Worm (Caenorhabditis elegans) whole organism, L3 larva: Measurements from ENCODE around the gene ceh-93.

ENCODE experiments used
- ZK546.5 ChIP-seq: sonication (generic microtip); optimal IDR thresholded peaks from 2 replicates; lab custom pipeline; 2017; ENCODE audit warnings: missing biosample characterization, missing genetic modification characterization
- aly-2 ChIP-seq: fragments of 150-350 bp; optimal IDR thresholded peaks from 2 replicates; lab custom pipeline; 2014; ENCODE audit warnings: missing biosample characterization, missing genetic modification characterization
- ama-1 ChIP-seq: fragments of 150-350 bp; optimal IDR thresholded peaks from 2 replicates; lab custom pipeline; 2018
- ceh-16 ChIP-seq: sonication (generic microtip); optimal IDR thresholded peaks from 2 replicates; lab custom pipeline; 2017; ENCODE audit warnings: missing biosample characterization, missing genetic modification characterization
- ceh-28 ChIP-seq: fragments of 150-350 bp; optimal IDR thresholded peaks from 2 replicates; lab custom pipeline; 2014; ENCODE audit warnings: missing biosample characterization, missing genetic modification reagents, missing genetic modification characterization
- ceh-82 ChIP-seq: fragments of 150-350 bp; optimal IDR thresholded peaks from 2 replicates; lab custom pipeline; 2014; ENCODE audit warnings: missing biosample characterization, missing genetic modification characterization
- ceh-9 ChIP-seq: sonication (generic microtip); optimal IDR thresholded peaks from 2 replicates; lab custom pipeline; 2018; ENCODE audit warnings: missing biosample characterization, missing genetic modification characterization
- daf-12 ChIP-seq: fragments of 150-350 bp; optimal IDR thresholded peaks from 2 replicates; lab custom pipeline; 2014; ENCODE audit warnings: missing biosample characterization, missing genetic modification reagents, missing genetic modification characterization
- egl-27 ChIP-seq: sonication (generic microtip); optimal IDR thresholded peaks from 4 replicates; lab custom pipeline; 2017; ENCODE audit warnings: missing biosample characterization, missing genetic modification reagents, missing genetic modification characterization
- egl-5 ChIP-seq: fragments of 150-350 bp; optimal IDR thresholded peaks from 2 replicates; lab custom pipeline; 2017; ENCODE audit warnings: missing biosample characterization, missing genetic modification reagents, missing genetic modification characterization, inconsistent platforms
- elt-1 ChIP-seq: fragments of 150-350 bp; optimal IDR thresholded peaks from 2 replicates; lab custom pipeline; 2014; ENCODE audit warnings: missing biosample characterization, missing genetic modification characterization
- elt-2 ChIP-seq: sonication (generic microtip); optimal IDR thresholded peaks from 2 replicates; lab custom pipeline; 2016; ENCODE audit warnings: missing genetic modification reagents, mild to moderate bottlenecking, missing genetic modification characterization, missing compliant biosample characterization
- elt-3 ChIP-seq, 3 experiments: fragments of 150-350 bp in 1 of 3; sonication (generic microtip) in 2 of 3; optimal IDR thresholded peaks; 2 replicates in 2 of 3; 4 replicates in 1 of 3; lab custom pipeline; 2014 to 2017; ENCODE audit warnings: missing biosample characterization in 3 of 3, missing genetic modification characterization in 3 of 3
- eor-1 ChIP-seq, 2 experiments: fragments of 150-350 bp; optimal IDR thresholded peaks; 2 replicates each; lab custom pipeline; 2014 to 2018; ENCODE audit warnings: missing biosample characterization in 2 of 2, missing genetic modification characterization in 2 of 2
- fkh-10 ChIP-seq: sonication (generic microtip); optimal IDR thresholded peaks from 2 replicates; lab custom pipeline; 2017; ENCODE audit warnings: missing biosample characterization, missing genetic modification reagents, missing genetic modification characterization
- fkh-2 ChIP-seq: fragments of 150-350 bp; optimal IDR thresholded peaks from 2 replicates; lab custom pipeline; 2014; ENCODE audit warnings: missing biosample characterization, missing genetic modification reagents, missing genetic modification characterization
- fos-1 ChIP-seq: fragments of 150-350 bp; optimal IDR thresholded peaks from 2 replicates; lab custom pipeline; 2014; ENCODE audit warnings: missing biosample characterization, missing genetic modification characterization
- hmg-11 ChIP-seq: sonication (generic microtip); optimal IDR thresholded peaks from 2 replicates; lab custom pipeline; 2016; ENCODE audit warnings: missing genetic modification characterization, missing compliant biosample characterization
- jun-1 ChIP-seq: fragments of 150-350 bp; optimal IDR thresholded peaks from 2 replicates; lab custom pipeline; 2014; ENCODE audit warnings: missing biosample characterization, missing genetic modification reagents, missing genetic modification characterization
- lin-15B ChIP-seq: fragments of 150-350 bp; optimal IDR thresholded peaks from 2 replicates; lab custom pipeline; 2014; ENCODE audit warnings: missing biosample characterization, missing genetic modification characterization
- lin-39 ChIP-seq: fragments of 150-350 bp; optimal IDR thresholded peaks from 2 replicates; lab custom pipeline; 2018; ENCODE audit warnings: missing biosample characterization, missing genetic modification reagents, missing genetic modification characterization
- lsy-12 ChIP-seq: sonication (generic microtip); optimal IDR thresholded peaks from 2 replicates; lab custom pipeline; 2016; ENCODE audit warnings: mild to moderate bottlenecking, missing genetic modification characterization, missing compliant biosample characterization
- mdl-1 ChIP-seq: fragments of 150-350 bp; optimal IDR thresholded peaks from 2 replicates; lab custom pipeline; 2014; ENCODE audit warnings: missing biosample characterization, missing genetic modification characterization
- mml-1 ChIP-seq: fragments of 150-350 bp; sonication (generic microtip); optimal IDR thresholded peaks from 3 replicates; lab custom pipeline; 2014; ENCODE audit warnings: missing biosample characterization, missing genetic modification characterization
- nfya-1 ChIP-seq: sonication (generic microtip); optimal IDR thresholded peaks from 2 replicates; lab custom pipeline; 2017; ENCODE audit warnings: missing genetic modification characterization, mild to moderate bottlenecking, missing compliant biosample characterization, antibody characterized with exemption, moderate library complexity; ENCODE audit not compliant: insufficient read depth
- nhr-11 ChIP-seq: fragments of 150-350 bp; optimal IDR thresholded peaks from 2 replicates; lab custom pipeline; 2014; ENCODE audit warnings: missing biosample characterization, missing genetic modification characterization
- nhr-12 ChIP-seq: fragments of 150-350 bp; optimal IDR thresholded peaks from 2 replicates; lab custom pipeline; 2014; ENCODE audit warnings: missing biosample characterization, missing genetic modification characterization
- nhr-23 ChIP-seq: fragments of 150-350 bp; optimal IDR thresholded peaks from 2 replicates; lab custom pipeline; 2014; ENCODE audit warnings: missing biosample characterization, missing genetic modification reagents, missing genetic modification characterization
- nhr-237 ChIP-seq: fragments of 150-350 bp; optimal IDR thresholded peaks from 2 replicates; lab custom pipeline; 2014; ENCODE audit warnings: missing biosample characterization, missing genetic modification characterization
- nhr-25 ChIP-seq: sonication (generic microtip); optimal IDR thresholded peaks from 2 replicates; lab custom pipeline; 2017; ENCODE audit warnings: missing biosample characterization, missing genetic modification characterization
- nhr-28 ChIP-seq: fragments of 150-350 bp; optimal IDR thresholded peaks from 2 replicates; lab custom pipeline; 2014; ENCODE audit warnings: missing biosample characterization, missing genetic modification characterization
- nhr-43 ChIP-seq: sonication (generic microtip); optimal IDR thresholded peaks from 2 replicates; lab custom pipeline; 2016; ENCODE audit warnings: mild to moderate bottlenecking, missing genetic modification characterization, missing compliant biosample characterization; ENCODE audit not compliant: poor library complexity, severe bottlenecking
- nhr-67 ChIP-seq: fragments of 150-350 bp; optimal IDR thresholded peaks from 2 replicates; lab custom pipeline; 2014; ENCODE audit warnings: missing biosample characterization, missing genetic modification characterization
- nhr-76 ChIP-seq: fragments of 150-350 bp; sonication (generic microtip); optimal IDR thresholded peaks from 5 replicates; lab custom pipeline; 2014; ENCODE audit warnings: missing biosample characterization, missing genetic modification characterization
- nhr-77 ChIP-seq: fragments of 150-350 bp; optimal IDR thresholded peaks from 2 replicates; lab custom pipeline; 2014; ENCODE audit warnings: missing biosample characterization, missing genetic modification characterization
- pha-4 ChIP-seq: fragments of 150-350 bp; optimal IDR thresholded peaks from 2 replicates; lab custom pipeline; 2014; ENCODE audit warnings: missing biosample characterization, missing genetic modification reagents, missing genetic modification characterization
- pqm-1 ChIP-seq: fragments of 150-350 bp; optimal IDR thresholded peaks from 2 replicates; lab custom pipeline; 2017; ENCODE audit warnings: missing biosample characterization, missing genetic modification characterization, inconsistent platforms
- sea-2 ChIP-seq: fragments of 150-350 bp; sonication (generic microtip); optimal IDR thresholded peaks from 4 replicates; lab custom pipeline; 2014; ENCODE audit warnings: missing biosample characterization, missing genetic modification reagents, missing genetic modification characterization
- skn-1 ChIP-seq: fragments of 150-350 bp; optimal IDR thresholded peaks from 2 replicates; lab custom pipeline; 2014; ENCODE audit warnings: missing biosample characterization, missing genetic modification characterization
- snpc-4 ChIP-seq: fragments of 150-350 bp; optimal IDR thresholded peaks from 2 replicates; lab custom pipeline; 2014; ENCODE audit warnings: missing biosample characterization, missing genetic modification characterization
- tbx-2 ChIP-seq: sonication (generic microtip); optimal IDR thresholded peaks from 2 replicates; lab custom pipeline; 2016; ENCODE audit warnings: mild to moderate bottlenecking, missing genetic modification characterization, missing compliant biosample characterization
- unc-39 ChIP-seq: sonication (generic microtip); optimal IDR thresholded peaks from 4 replicates; lab custom pipeline; 2017; ENCODE audit warnings: missing biosample characterization, missing genetic modification characterization
- unc-62 ChIP-seq: fragments of 150-350 bp; sonication (generic microtip); optimal IDR thresholded peaks from 4 replicates; lab custom pipeline; 2014; ENCODE audit warnings: missing biosample characterization, missing genetic modification reagents, missing genetic modification characterization
- zag-1 ChIP-seq: fragments of 150-350 bp; optimal IDR thresholded peaks from 2 replicates; lab custom pipeline; 2014; ENCODE audit warnings: missing biosample characterization, missing genetic modification characterization
- ztf-4 ChIP-seq: fragments of 150-350 bp; optimal IDR thresholded peaks from 2 replicates; lab custom pipeline; 2014; ENCODE audit warnings: missing biosample characterization, missing genetic modification characterization

ceh-93 gene

DNA sequence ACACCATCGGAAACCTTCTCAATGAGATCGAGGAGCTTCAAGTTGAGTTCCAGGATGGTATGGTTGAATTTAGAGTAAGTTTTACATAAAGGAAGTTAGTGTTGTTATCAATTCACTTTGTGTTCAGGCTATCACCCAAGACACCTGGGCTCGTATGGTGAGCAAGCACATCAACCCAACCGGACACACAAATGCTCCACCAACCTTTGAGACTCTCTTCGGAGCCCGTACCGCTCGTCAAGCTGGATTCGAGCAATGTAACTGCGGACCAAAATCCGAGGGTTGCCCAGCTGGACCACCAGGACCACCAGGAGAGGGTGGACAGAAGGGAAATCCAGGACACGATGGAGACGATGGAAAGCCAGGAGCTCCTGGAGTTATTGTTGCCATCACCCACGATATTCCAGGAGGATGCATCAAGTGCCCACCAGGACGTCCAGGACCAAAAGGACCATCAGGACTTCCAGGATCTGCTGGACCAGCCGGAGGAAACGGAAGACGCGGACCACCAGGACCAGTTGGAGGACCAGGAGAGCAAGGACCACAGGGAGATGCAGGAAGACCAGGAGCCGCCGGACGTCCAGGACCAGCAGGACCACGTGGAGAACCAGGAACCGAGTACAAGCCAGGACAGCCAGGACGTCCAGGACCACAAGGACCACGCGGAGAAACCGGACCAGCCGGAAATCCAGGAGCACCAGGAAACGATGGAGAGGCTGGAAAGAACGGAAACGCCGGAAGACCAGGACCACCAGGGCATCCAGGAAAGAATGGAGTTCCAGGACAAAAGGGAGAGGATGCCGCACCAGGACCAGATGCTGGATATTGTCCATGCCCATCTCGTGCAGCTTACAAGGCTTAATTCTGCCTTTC, 33.4 kb upstream of the ceh-93 start:
- TF ChIP-seq nhr-11 (no peak), zag-1 (tag; lab: Kevin White, UChicago) (no peak), fkh-2 (tag; lab: Kevin White, UChicago) (no peak), nhr-67 (tag; lab: Kevin White, UChicago) (no peak), elt-3 (tag; optimal IDR thresholded peaks at IDR 0.05; lab: Kevin White, UChicago) (no peak)
- TF ChIP-seq, all 47 proteins: peak for 0

DNA sequence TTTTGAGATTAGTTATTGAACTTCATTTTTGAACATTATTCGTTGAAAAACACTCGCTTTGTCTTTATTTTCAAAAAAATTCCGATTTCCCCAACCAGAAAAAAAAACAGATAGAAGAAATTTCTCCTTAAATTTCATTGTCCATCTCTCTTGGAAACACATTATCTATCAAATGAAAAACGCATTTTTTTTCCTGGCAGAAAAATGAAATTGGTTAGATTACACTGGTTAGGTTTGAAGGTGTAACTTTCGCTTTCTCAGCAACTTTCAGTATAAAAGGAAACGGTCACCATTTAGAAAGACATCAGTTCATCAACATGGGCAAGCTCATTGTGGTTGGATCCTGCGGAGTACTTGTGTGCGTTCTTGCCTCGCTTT, 32.8 kb upstream of the ceh-93 start, which contains the start of gene col-19:
Gene col-19, plus strand, starts transcription at position 301 of the 378 bp plus-strand sequence.
- no peak for TF ChIP-seq nhr-43 (tag; lab: Kevin White, UChicago)
- no peak for TF ChIP-seq lin-15B
- no peak for TF ChIP-seq ZK546.5 (tag; lab: Kevin White, UChicago)
- TF ChIP-seq nhr-11, result no peak
- TF ChIP-seq snpc-4 (tag; lab: Kevin White, UChicago), result no peak
- no peak for TF ChIP-seq nhr-25 (tag; lab: Kevin White, UChicago)
- TF ChIP-seq eor-1 (tag; optimal IDR thresholded peaks at IDR 0.05; lab: Kevin White, UChicago), result no peak
- no peak for TF ChIP-seq lsy-12 (tag; lab: Kevin White, UChicago)
- no peak for TF ChIP-seq lin-39 (tag; lab: Kevin White, UChicago)
- TF ChIP-seq jun-1 (tag; lab: Kevin White, UChicago), result no peak
- no peak for TF ChIP-seq unc-62
- no peak for TF ChIP-seq pqm-1 (tag; lab: Kevin White, UChicago)
- no peak for TF ChIP-seq sea-2 (GFP tag; lab: Kevin White, UChicago)
- no peak for TF ChIP-seq pha-4 (tag; lab: Kevin White, UChicago)
- TF ChIP-seq unc-39 (tag; lab: Kevin White, UChicago), result no peak
- TF ChIP-seq elt-2, result no peak
- no peak for TF ChIP-seq nhr-12 (tag; lab: Kevin White, UChicago)
- TF ChIP-seq egl-5, result no peak

ce11 chrX:410073-410572, 21.5 kb upstream of the ceh-93 start:
- TF ChIP-seq jun-1 (tag; lab: Kevin White, UChicago), result peak; percentile 97
- no peak for TF ChIP-seq ceh-16 (tag; lab: Kevin White, UChicago)
- TF ChIP-seq nhr-67 (tag; lab: Kevin White, UChicago), result no peak
- no peak for TF ChIP-seq unc-39 (tag; lab: Kevin White, UChicago)
- peak; percentile 92 for TF ChIP-seq ceh-28 (tag; lab: Kevin White, UChicago)
- peak; percentile 84 for TF ChIP-seq lin-39 (tag; lab: Kevin White, UChicago)
- no peak for TF ChIP-seq fos-1
- TF ChIP-seq skn-1 (tag; lab: Kevin White, UChicago), result peak; percentile 94
- TF ChIP-seq ztf-4 (tag; lab: Kevin White, UChicago), result no peak
- TF ChIP-seq fkh-10 (GFP tag; lab: Kevin White, UChicago), result peak; percentile 79
- TF ChIP-seq elt-3 (tag; optimal IDR thresholded peaks at IDR 0.05; lab: Kevin White, UChicago), result peak in 2 of 3 experiments; percentile 26 to 53
- TF ChIP-seq hmg-11 (tag; lab: Kevin White, UChicago), result peak; percentile 98
- peak; percentile 83 for TF ChIP-seq egl-27 (tag; lab: Kevin White, UChicago)
- no peak for TF ChIP-seq sea-2 (GFP tag; lab: Kevin White, UChicago)
- peak; percentile 95 for TF ChIP-seq tbx-2
- no peak for TF ChIP-seq nhr-28 (tag; lab: Kevin White, UChicago)
- TF ChIP-seq aly-2 (tag; lab: Kevin White, UChicago), result peak; percentile 71
- TF ChIP-seq lin-15B, result peak; percentile 52
- peak; percentile 31 for TF ChIP-seq nhr-76 (tag; lab: Kevin White, UChicago)
- TF ChIP-seq ZK546.5 (tag; lab: Kevin White, UChicago), result no peak
- peak; percentile 91 for TF ChIP-seq pha-4 (tag; lab: Kevin White, UChicago)
- peak; percentile 22 for TF ChIP-seq nhr-237 (tag; lab: Kevin White, UChicago)
- TF ChIP-seq elt-1 (tag; lab: Kevin White, UChicago), result peak; percentile 54
- peak; percentile 79 for TF ChIP-seq nfya-1 (tag; lab: Kevin White, UChicago)
- TF ChIP-seq nhr-77, result peak; percentile 85
- peak; percentile 8 for TF ChIP-seq nhr-12 (tag; lab: Kevin White, UChicago)
- peak; percentile 62 for TF ChIP-seq egl-5
- no peak for TF ChIP-seq unc-62
- peak; percentile 72 for TF ChIP-seq elt-2
- peak; percentile 78 for TF ChIP-seq lsy-12 (tag; lab: Kevin White, UChicago)
- no peak for TF ChIP-seq daf-12 (tag; lab: Kevin White, UChicago)
- TF ChIP-seq mdl-1 (tag; lab: Kevin White, UChicago), result peak; percentile 61
- no peak for TF ChIP-seq ama-1 (lab: Kevin White, UChicago)
- no peak for TF ChIP-seq mml-1 (tag; lab: Kevin White, UChicago)
- peak; percentile 88 for TF ChIP-seq ceh-82 (tag; lab: Kevin White, UChicago)
- peak; percentile 82 for TF ChIP-seq ceh-9
- TF ChIP-seq zag-1 (tag; lab: Kevin White, UChicago), result no peak
- TF ChIP-seq nhr-43 (tag; lab: Kevin White, UChicago), result peak; percentile 89
- peak in 1 of 2 experiments; percentile 63 for TF ChIP-seq eor-1 (tag; optimal IDR thresholded peaks at IDR 0.05; lab: Kevin White, UChicago)
- TF ChIP-seq nhr-23, result peak; percentile 88
